Worm (Caenorhabditis elegans) whole organism, mixed stage, embryonic: ENCODE measurements around the gene pkg-2.
A peak's percentile ranks its signal among the peaks of the same experiment; 100 is the strongest.

Source experiments
- M03D4.4 ChIP-seq: sonication (generic microtip); optimal IDR thresholded peaks from 2 replicates; lab custom pipeline; 2017; ENCODE audit warnings: mild to moderate bottlenecking, missing genetic modification characterization, missing compliant biosample characterization
- bed-3 ChIP-seq: fragments of 200-800 bp; sonication (Bioruptor generic); optimal IDR thresholded peaks from 3 replicates; lab custom pipeline; 2018; ENCODE audit warnings: mild to moderate bottlenecking, missing genetic modification characterization, moderate library complexity, missing compliant biosample characterization
- blmp-1 ChIP-seq: fragments of 150-350 bp; optimal IDR thresholded peaks from 2 replicates; lab custom pipeline; 2014; ENCODE audit warnings: missing biosample characterization, missing genetic modification characterization
- ceh-39 ChIP-seq: fragments of 150-350 bp; optimal IDR thresholded peaks from 2 replicates; lab custom pipeline; 2014; ENCODE audit warnings: missing biosample characterization, missing genetic modification characterization
- ceh-43 ChIP-seq: fragments of 200-800 bp; sonication (Bioruptor generic); optimal IDR thresholded peaks from 2 replicates; lab custom pipeline; 2018; ENCODE audit warnings: mild to moderate bottlenecking, missing genetic modification characterization, moderate library complexity, missing compliant biosample characterization
- ceh-83 ChIP-seq: fragments of 200-800 bp; sonication (Bioruptor generic); optimal IDR thresholded peaks from 2 replicates; lab custom pipeline; 2018; ENCODE audit warnings: mild to moderate bottlenecking, missing genetic modification characterization, missing compliant biosample characterization
- cnd-1 ChIP-seq: fragments of 200-800 bp; sonication (Bioruptor generic); optimal IDR thresholded peaks from 2 replicates; lab custom pipeline; 2018; ENCODE audit warnings: mild to moderate bottlenecking, missing genetic modification characterization, missing compliant biosample characterization
- drap-1 ChIP-seq: fragments of 200-800 bp; sonication (Bioruptor generic); optimal IDR thresholded peaks from 3 replicates; lab custom pipeline; 2018; ENCODE audit warnings: mild to moderate bottlenecking, missing genetic modification characterization, missing compliant biosample characterization
- elt-1 ChIP-seq: sonication (generic microtip); optimal IDR thresholded peaks from 2 replicates; lab custom pipeline; 2017; ENCODE audit warnings: missing genetic modification characterization, mild to moderate bottlenecking, missing compliant biosample characterization, antibody characterized with exemption, moderate library complexity, borderline replicate concordance; ENCODE audit not compliant: insufficient read depth
- elt-3 ChIP-seq: fragments of 150-350 bp; optimal IDR thresholded peaks from 2 replicates; lab custom pipeline; 2014; ENCODE audit warnings: missing biosample characterization, missing genetic modification characterization
- flh-1 ChIP-seq: fragments of 200-800 bp; sonication (Bioruptor generic); optimal IDR thresholded peaks from 2 replicates; lab custom pipeline; 2018; ENCODE audit warnings: mild to moderate bottlenecking, missing genetic modification characterization, moderate library complexity, missing compliant biosample characterization
- ham-2 ChIP-seq: fragments of 200-800 bp; sonication (Bioruptor generic); optimal IDR thresholded peaks from 2 replicates; lab custom pipeline; 2018; ENCODE audit warnings: mild to moderate bottlenecking, missing genetic modification characterization, missing compliant biosample characterization
- hlh-1 ChIP-seq: fragments of 150-350 bp; optimal IDR thresholded peaks from 2 replicates; lab custom pipeline; 2014; ENCODE audit warnings: missing biosample characterization, missing genetic modification reagents, missing genetic modification characterization
- lin-13 ChIP-seq: fragments of 150-350 bp; optimal IDR thresholded peaks from 2 replicates; lab custom pipeline; 2014; ENCODE audit warnings: missing biosample characterization, missing genetic modification characterization
- lin-32 ChIP-seq: fragments of 200-800 bp; sonication (Bioruptor generic); optimal IDR thresholded peaks from 2 replicates; lab custom pipeline; 2018; ENCODE audit warnings: mild to moderate bottlenecking, missing genetic modification characterization, missing compliant biosample characterization
- lsy-2 ChIP-seq: fragments of 150-350 bp; optimal IDR thresholded peaks from 2 replicates; lab custom pipeline; 2014; ENCODE audit warnings: missing biosample characterization, missing genetic modification characterization
- mep-1 ChIP-seq: fragments of 150-350 bp; optimal IDR thresholded peaks from 2 replicates; lab custom pipeline; 2017; ENCODE audit warnings: missing biosample characterization, missing genetic modification reagents, missing genetic modification characterization, inconsistent platforms
- mls-2 ChIP-seq: sonication (generic microtip); optimal IDR thresholded peaks from 2 replicates; lab custom pipeline; 2016; ENCODE audit warnings: mild to moderate bottlenecking, missing genetic modification characterization, moderate library complexity, missing compliant biosample characterization
- nhr-12 ChIP-seq: fragments of 150-350 bp; optimal IDR thresholded peaks from 2 replicates; lab custom pipeline; 2014; ENCODE audit warnings: missing biosample characterization, missing genetic modification characterization
- nhr-237 ChIP-seq: fragments of 150-350 bp; optimal IDR thresholded peaks from 2 replicates; lab custom pipeline; 2014; ENCODE audit warnings: missing biosample characterization, missing genetic modification characterization
- nhr-28 ChIP-seq: fragments of 150-350 bp; optimal IDR thresholded peaks from 2 replicates; lab custom pipeline; 2014; ENCODE audit warnings: missing biosample characterization, missing genetic modification characterization
- nhr-76 ChIP-seq: sonication (generic microtip); optimal IDR thresholded peaks from 2 replicates; lab custom pipeline; 2017; ENCODE audit warnings: missing biosample characterization, missing genetic modification characterization
- pha-4 ChIP-seq: fragments of 150-350 bp; optimal IDR thresholded peaks from 2 replicates; lab custom pipeline; 2018; ENCODE audit warnings: missing biosample characterization, missing genetic modification reagents, missing genetic modification characterization
- sem-2 ChIP-seq: fragments of 200-800 bp; sonication (Bioruptor generic); optimal IDR thresholded peaks from 2 replicates; lab custom pipeline; 2018; ENCODE audit warnings: mild to moderate bottlenecking, missing genetic modification characterization, missing compliant biosample characterization
- snpc-4 ChIP-seq: fragments of 150-350 bp; optimal IDR thresholded peaks from 2 replicates; lab custom pipeline; 2014; ENCODE audit warnings: missing biosample characterization, missing genetic modification characterization
- sptf-1 ChIP-seq: sonication (generic microtip); optimal IDR thresholded peaks from 2 replicates; lab custom pipeline; 2017; ENCODE audit warnings: mild to moderate bottlenecking, missing genetic modification characterization, moderate library complexity, missing compliant biosample characterization
- tbx-8 ChIP-seq: fragments of 200-800 bp; sonication (Bioruptor generic); optimal IDR thresholded peaks from 2 replicates; lab custom pipeline; 2018; ENCODE audit warnings: mild to moderate bottlenecking, missing genetic modification characterization, moderate library complexity, missing compliant biosample characterization
- unc-120 ChIP-seq: sonication (generic microtip); optimal IDR thresholded peaks from 2 replicates; lab custom pipeline; 2017; ENCODE audit warnings: missing genetic modification characterization, missing compliant biosample characterization; ENCODE audit not compliant: poor library complexity, severe bottlenecking
- unc-62 ChIP-seq: fragments of 150-350 bp; optimal IDR thresholded peaks from 2 replicates; lab custom pipeline; 2014; ENCODE audit warnings: missing biosample characterization, missing genetic modification reagents, missing genetic modification characterization
- ztf-11 ChIP-seq: fragments of 150-350 bp; optimal IDR thresholded peaks from 2 replicates; lab custom pipeline; 2014; ENCODE audit warnings: missing biosample characterization, missing genetic modification characterization

Gene pkg-2

ce11 chrIV:8540268-8540667, 19.6 kb downstream of the pkg-2 start:
- TF ChIP-seq elt-3, result no peak
- TF ChIP-seq sptf-1 (tag; lab: Kevin White, UChicago), result no peak
- peak; percentile 14 for TF ChIP-seq pha-4

DNA sequence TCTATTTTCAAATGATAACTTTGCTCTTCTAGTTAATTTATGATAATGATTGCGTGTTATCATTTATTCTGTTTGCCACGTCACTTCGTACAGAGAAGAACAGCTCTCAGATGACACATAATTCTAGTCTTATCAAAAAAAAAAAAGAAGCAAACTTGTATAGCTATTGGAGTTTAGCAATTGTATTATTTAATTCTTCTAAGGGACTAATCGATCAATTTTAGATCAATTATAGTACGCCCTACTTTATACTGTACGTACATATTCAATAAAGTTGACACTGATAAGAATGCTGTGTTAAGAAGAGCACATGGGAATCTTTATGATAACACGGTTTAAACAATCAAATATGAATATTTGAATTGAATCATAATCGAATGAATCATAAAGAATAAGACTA, 21.6 kb downstream of the pkg-2 start:
- TF ChIP-seq lsy-2 (tag; lab: Kevin White, UChicago) (no peak), nhr-76 (tag; lab: Kevin White, UChicago) (no peak)

ce11 chrIV:8559132-8559531, 38.4 kb downstream of the pkg-2 start, which contains the start of gene npr-22:
npr-22 (plus strand) TSS chrIV:8559432.
- TF ChIP-seq unc-62, result no peak
- no peak for TF ChIP-seq ztf-11 (tag; lab: Kevin White, UChicago)
- no peak for TF ChIP-seq hlh-1
- TF ChIP-seq ham-2 (GFP tag; lab: Kevin White, UChicago), result no peak
- no peak for TF ChIP-seq nhr-28 (tag; lab: Kevin White, UChicago)
- no peak for TF ChIP-seq elt-1 (tag; lab: Kevin White, UChicago)
- no peak for TF ChIP-seq elt-3
- TF ChIP-seq ceh-39 (tag; lab: Kevin White, UChicago), result no peak
- no peak for TF ChIP-seq blmp-1 (tag; lab: Kevin White, UChicago)
- no peak for TF ChIP-seq ceh-43 (GFP tag; lab: Kevin White, UChicago)
- no peak for TF ChIP-seq nhr-237 (tag; lab: Kevin White, UChicago)
- TF ChIP-seq drap-1, result no peak
- TF ChIP-seq pha-4, result no peak
- TF ChIP-seq unc-120 (tag; lab: Kevin White, UChicago), result no peak
- TF ChIP-seq mep-1 (tag; lab: Kevin White, UChicago), result no peak
- no peak for TF ChIP-seq lin-32 (GFP tag; lab: Kevin White, UChicago)

ce11 chrIV:8570253-8570652, 49.6 kb downstream of the pkg-2 start, which contains the start of gene Y59H11AM.4:
Y59H11AM.4 (minus strand) TSS chrIV:8570353.
- TF ChIP-seq cnd-1 (tag; lab: Kevin White, UChicago) (no peak), nhr-12 (tag; lab: Kevin White, UChicago) (no peak), M03D4.4 (tag; lab: Kevin White, UChicago) (no peak), snpc-4 (no peak), hlh-1 (no peak), bed-3 (GFP tag; lab: Kevin White, UChicago) (no peak), ceh-43 (GFP tag; lab: Kevin White, UChicago) (no peak), ceh-83 (GFP tag; lab: Kevin White, UChicago) (no peak), lin-32 (GFP tag; lab: Kevin White, UChicago) (no peak), nhr-28 (tag; lab: Kevin White, UChicago) (no peak), mep-1 (tag; lab: Kevin White, UChicago) (no peak), lin-13 (tag; lab: Kevin White, UChicago) (no peak), sem-2 (GFP tag; lab: Kevin White, UChicago) (no peak)

DNA sequence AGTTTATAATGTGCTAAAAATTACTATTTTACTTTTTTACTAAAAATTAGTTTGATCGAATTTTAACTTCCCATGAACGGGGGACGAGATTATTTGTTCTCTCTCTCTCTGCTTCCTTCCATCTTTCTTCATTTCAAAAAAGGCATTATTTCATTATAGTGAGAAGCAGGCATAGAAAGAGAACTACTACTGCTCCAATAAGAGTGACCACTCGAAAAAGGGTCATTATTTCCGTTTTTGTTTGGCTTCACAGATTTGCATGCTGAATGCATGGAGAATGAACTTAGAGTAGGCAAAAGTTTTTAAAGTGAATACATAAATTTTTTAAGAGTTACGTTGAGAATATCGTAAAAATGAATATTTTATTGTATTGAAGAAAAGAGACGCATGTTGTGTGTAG, 50.0 kb downstream of the pkg-2 start:
- no peak for TF ChIP-seq mls-2 (tag; lab: Kevin White, UChicago)
- no peak for TF ChIP-seq bed-3 (GFP tag; lab: Kevin White, UChicago)
- TF ChIP-seq ztf-11 (tag; lab: Kevin White, UChicago), result no peak
- no peak for TF ChIP-seq flh-1 (GFP tag; lab: Kevin White, UChicago)
- TF ChIP-seq cnd-1 (tag; lab: Kevin White, UChicago), result no peak
- TF ChIP-seq unc-120 (tag; lab: Kevin White, UChicago), result no peak
- no peak for TF ChIP-seq unc-62
- TF ChIP-seq nhr-12 (tag; lab: Kevin White, UChicago), result no peak
- no peak for TF ChIP-seq snpc-4
- no peak for TF ChIP-seq M03D4.4 (tag; lab: Kevin White, UChicago)
- no peak for TF ChIP-seq ceh-43 (GFP tag; lab: Kevin White, UChicago)
- TF ChIP-seq elt-1 (tag; lab: Kevin White, UChicago), result no peak
- no peak for TF ChIP-seq ham-2 (GFP tag; lab: Kevin White, UChicago)
- no peak for TF ChIP-seq hlh-1
- TF ChIP-seq lsy-2 (tag; lab: Kevin White, UChicago), result no peak

ce11 chrIV:8571138-8571537, 50.4 kb downstream of the pkg-2 start, which contains the start of gene Y59H11AM.1:
Y59H11AM.1 (plus strand) TSS chrIV:8571438.
- no peak for TF ChIP-seq pha-4
- no peak for TF ChIP-seq ceh-39 (tag; lab: Kevin White, UChicago)
- TF ChIP-seq ceh-43 (GFP tag; lab: Kevin White, UChicago), result no peak
- no peak for TF ChIP-seq tbx-8 (GFP tag; lab: Kevin White, UChicago)
- TF ChIP-seq bed-3 (GFP tag; lab: Kevin White, UChicago), result no peak
- no peak for TF ChIP-seq sptf-1 (tag; lab: Kevin White, UChicago)
- no peak for TF ChIP-seq ceh-83 (GFP tag; lab: Kevin White, UChicago)
- no peak for TF ChIP-seq drap-1
- TF ChIP-seq mls-2 (tag; lab: Kevin White, UChicago), result no peak
- no peak for TF ChIP-seq ham-2 (GFP tag; lab: Kevin White, UChicago)
